Fruit fly (Drosophila melanogaster): ENCODE data around the gene CG42337.

dm6 chr3L:21241447-21241983 is 48.4 kb upstream of the CG42337 start:
- no peak for TF ChIP-seq tup (GFP tag; optimal IDR thresholded peaks at IDR 0.05)
- no peak for TF ChIP-seq CG31365 (tag; optimal IDR thresholded peaks at IDR 0.05)
- no peak for TF ChIP-seq CG13287 (GFP tag; IDR thresholded peaks at IDR 0.05; ENCODE audit: partially characterized antibody)
- no peak for TF ChIP-seq Kr (GFP tag; optimal IDR thresholded peaks at IDR 0.05)
- TF ChIP-seq CG12769 (tag; optimal IDR thresholded peaks at IDR 0.05), result peak; percentile 47
- no peak for TF ChIP-seq Dek (tag; optimal IDR thresholded peaks at IDR 0.05)
- no peak for TF ChIP-seq CG4424 (GFP tag; optimal IDR thresholded peaks at IDR 0.05)
- TF ChIP-seq CG16863 (GFP tag; optimal IDR thresholded peaks at IDR 0.05), result no peak

Measured in whole organism, embryonic.